Worm (Caenorhabditis elegans): Measurements from ENCODE around the gene ins-13.

ce11 chrII:5537078-5537477 lies 7.6 kb downstream of the ins-13 start:
- TF ChIP-seq tra-4 (tag; optimal IDR thresholded peaks at IDR 0.05) (no peak), hmg-4 (GFP tag; optimal IDR thresholded peaks at IDR 0.05) (no peak), ama-1 (optimal IDR thresholded peaks at IDR 0.05) (no peak), ceh-13 (GFP tag; optimal IDR thresholded peaks at IDR 0.05) (no peak), hnd-1 (tag; optimal IDR thresholded peaks at IDR 0.05) (no peak), hmbx-1 (tag; optimal IDR thresholded peaks at IDR 0.05) (no peak), scrt-1 (GFP tag; IDR thresholded peaks at IDR 0.05) (no peak), flt-1 (GFP tag; IDR thresholded peaks at IDR 0.05) (no peak), aly-1 (tag; optimal IDR thresholded peaks at IDR 0.05) (no peak), ets-7 (tag; optimal IDR thresholded peaks at IDR 0.05) (no peak)

Measured in whole organism, early embryonic.